Fruit fly (Drosophila melanogaster) whole organism, prepupa: Measurements from ENCODE around the gene Gr64e.

Experiments
- CG11294 ChIP-seq: fragments of 200-800 bp; sonication (Bioruptor generic); IDR thresholded peaks from 2 replicates; pipeline ENCODE4 v1.3.6; 2022; ENCODE audit warnings: missing biosample characterization, missing genetic modification characterization
- CG8119 ChIP-seq: fragments of 200-800 bp; sonication (Bioruptor generic); IDR thresholded peaks from 3 replicates; pipeline ENCODE4 v1.3.6; 2022; ENCODE audit warnings: missing biosample characterization, missing genetic modification characterization
- CG9139 ChIP-seq: fragments of 200-800 bp; sonication (Bioruptor generic); optimal IDR thresholded peaks from 3 replicates; lab custom pipeline; 2017; ENCODE audit warnings: missing biosample characterization, mild to moderate bottlenecking, missing genetic modification characterization
- fd59A ChIP-seq: fragments of 200-800 bp; sonication (Bioruptor generic); optimal IDR thresholded peaks from 2 replicates; lab custom pipeline; 2017; ENCODE audit warnings: missing biosample characterization, mild to moderate bottlenecking, missing genetic modification characterization, missing genetic modification reagents
- lz ChIP-seq: fragments of 200-800 bp; sonication (Bioruptor generic); optimal IDR thresholded peaks from 3 replicates; lab custom pipeline; 2016; ENCODE audit warnings: missing biosample characterization, missing genetic modification characterization

DNA sequence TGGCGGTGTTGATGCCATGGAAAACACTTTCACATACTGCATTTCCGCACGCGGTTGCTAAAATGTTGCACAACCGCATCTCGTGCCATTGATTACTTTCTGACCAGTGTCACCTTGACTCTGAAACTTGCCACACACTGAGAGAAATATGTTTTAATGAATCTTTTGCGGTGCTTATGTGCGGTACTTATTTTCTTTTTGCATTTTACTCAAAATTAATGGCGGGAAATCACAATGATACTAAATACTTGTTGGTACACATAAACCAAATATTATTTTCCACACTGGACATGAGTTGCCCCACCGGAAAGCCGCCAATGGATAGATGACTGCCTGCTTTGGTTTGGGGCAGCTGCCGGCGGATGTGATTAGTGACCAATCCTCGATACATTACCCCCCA, 24.9 kb downstream of the Gr64e start:
- TF ChIP-seq CG8119 (GFP tag; lab: Robert Waterston, UW) (peak; percentile 34; the same call in 2 of the 3 replicates), lz (GFP tag; lab: Kevin White, UChicago) (no peak), CG9139 (GFP tag; lab: Kevin White, UChicago) (no peak), CG11294 (no peak), fd59A (GFP tag; lab: Kevin White, UChicago) (no peak)
